Fruit fly (Drosophila melanogaster) whole organism, adult: ENCODE results near the gene CG46467.

Experiments
- CG14711 ChIP-seq: fragments of 200-800 bp; sonication (Bioruptor generic); optimal IDR thresholded peaks from 2 replicates; lab custom pipeline; 2018; ENCODE audit warnings: missing biosample characterization, mild to moderate bottlenecking, missing genetic modification characterization, moderate library complexity
- CG5204 ChIP-seq: fragments of 200-800 bp; sonication (Bioruptor generic); optimal IDR thresholded peaks from 2 replicates; lab custom pipeline; 2016; ENCODE audit warnings: missing biosample characterization, missing genetic modification characterization
- Clk ChIP-seq: fragments of 200-800 bp; sonication (Bioruptor generic); optimal IDR thresholded peaks from 2 replicates; lab custom pipeline; 2017; ENCODE audit warnings: missing biosample characterization, missing genetic modification characterization
- Crg-1 ChIP-seq: fragments of 200-800 bp; sonication (Bioruptor generic); optimal IDR thresholded peaks from 2 replicates; lab custom pipeline; 2016; ENCODE audit warnings: missing biosample characterization, missing genetic modification characterization
- Hr96 ChIP-seq: fragments of 200-800 bp; sonication (Bioruptor generic); optimal IDR thresholded peaks from 2 replicates; lab custom pipeline; 2016; ENCODE audit warnings: missing biosample characterization, missing genetic modification characterization
- bab1 ChIP-seq: fragments of 200-800 bp; sonication (Bioruptor generic); optimal IDR thresholded peaks from 3 replicates; lab custom pipeline; 2019; ENCODE audit warnings: missing biosample characterization, mild to moderate bottlenecking, missing genetic modification characterization, moderate library complexity
- cnc ChIP-seq, 2 experiments: fragments of >200 bp; optimal IDR thresholded peaks; 2 replicates each; lab custom pipeline; 2017
- kay ChIP-seq: fragments of 200-800 bp; sonication (Bioruptor generic); peaks from one replicate; lab custom pipeline; 2016; ENCODE audit warnings: missing biosample characterization, missing genetic modification characterization, borderline replicate concordance
- tj ChIP-seq: fragments of 200-800 bp; sonication (Bioruptor generic); optimal IDR thresholded peaks from 3 replicates; lab custom pipeline; 2017; ENCODE audit warnings: missing biosample characterization, mild to moderate bottlenecking, missing genetic modification characterization, moderate library complexity
- toe ChIP-seq: fragments of 200-800 bp; sonication (Bioruptor generic); optimal IDR thresholded peaks from 2 replicates; lab custom pipeline; 2016; ENCODE audit warnings: missing biosample characterization, missing genetic modification characterization

DNA sequence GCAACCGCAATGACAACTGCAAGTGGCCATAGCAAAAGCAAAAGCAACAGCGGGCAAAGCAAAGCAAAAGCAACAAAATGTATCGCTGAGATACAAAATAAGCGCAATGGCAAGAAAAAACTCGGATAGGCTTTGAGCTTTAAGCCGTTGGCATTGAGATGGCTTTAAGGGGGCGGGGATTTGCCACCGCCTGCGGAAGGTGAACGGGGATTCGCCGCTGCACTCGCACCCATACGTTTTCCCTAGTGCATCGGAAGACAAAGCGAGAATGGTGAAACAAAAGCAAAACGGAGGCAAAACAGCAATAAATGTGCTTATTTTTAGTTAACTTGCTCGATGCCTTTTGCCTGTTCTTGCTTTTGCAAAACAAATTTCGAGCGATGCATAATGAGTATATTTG lies 15.3 kb downstream of the CG46467 start:
- TF ChIP-seq cnc (optimal IDR thresholded peaks at IDR 0.05; lab: Kevin White, UChicago) (no peak), Clk (GFP tag; lab: Kevin White, UChicago) (no peak), tj (no peak), CG14711 (tag; lab: Kevin White, UChicago) (no peak), bab1 (GFP tag; lab: Kevin White, UChicago) (no peak), Hr96 (no peak), CG5204 (GFP tag; lab: Kevin White, UChicago) (no peak), Crg-1 (no peak), toe (GFP tag; lab: Kevin White, UChicago) (no peak), kay (GFP tag; lab: Kevin White, UChicago) (no peak)
